Fruit fly (Drosophila melanogaster) whole organism, embryonic: ENCODE data around the gene CG14252.
A peak's percentile ranks its signal among the peaks of the same experiment; 100 is the strongest.

Experiments
- C15 ChIP-seq: fragments of 200-800 bp; sonication (Bioruptor generic); IDR thresholded peaks from 3 replicates; pipeline ENCODE4 v1.3.6; 2022; ENCODE audit warnings: missing biosample characterization, missing genetic modification characterization
- CG10321 ChIP-seq: fragments of 200-800 bp; sonication (Bioruptor generic); IDR thresholded peaks from 2 replicates; pipeline ENCODE4 v1.3.6; 2022; ENCODE audit warnings: missing biosample characterization, missing genetic modification characterization
- CG11085 ChIP-seq: fragments of 200-800 bp; sonication (Bioruptor generic); IDR thresholded peaks from 2 replicates; pipeline ENCODE4 v1.3.6; 2022; ENCODE audit warnings: missing biosample characterization, missing genetic modification characterization
- CG11504 ChIP-seq: fragments of 200-800 bp; sonication (Bioruptor generic); optimal IDR thresholded peaks from 3 replicates; lab custom pipeline; 2019; ENCODE audit warnings: missing biosample characterization, mild to moderate bottlenecking, missing genetic modification characterization, moderate library complexity
- CG12299 ChIP-seq: fragments of 200-800 bp; sonication (Bioruptor generic); optimal IDR thresholded peaks from 2 replicates; lab custom pipeline; 2018; ENCODE audit warnings: missing biosample characterization, mild to moderate bottlenecking, missing genetic modification characterization
- CG1233 ChIP-seq: fragments of 200-800 bp; sonication (Bioruptor generic); optimal IDR thresholded peaks from 4 replicates; lab custom pipeline; 2018; ENCODE audit warnings: missing biosample characterization, mild to moderate bottlenecking, missing genetic modification characterization
- CG13624 ChIP-seq: fragments of 200-800 bp; sonication (Bioruptor generic); optimal IDR thresholded peaks from 2 replicates; lab custom pipeline; 2016; ENCODE audit warnings: missing biosample characterization, missing genetic modification characterization
- CG1602 ChIP-seq: fragments of 200-800 bp; sonication (Bioruptor generic); optimal IDR thresholded peaks from 3 replicates; lab custom pipeline; 2016; ENCODE audit warnings: missing biosample characterization, missing genetic modification characterization
- CG16813 ChIP-seq: fragments of 200-800 bp; sonication (Bioruptor generic); IDR thresholded peaks from 3 replicates; pipeline ENCODE4 v1.3.6; 2022; ENCODE audit warnings: missing biosample characterization, missing genetic modification characterization; ENCODE audit not compliant: partially characterized antibody
- CG2678 ChIP-seq: fragments of 200-800 bp; sonication (Bioruptor generic); optimal IDR thresholded peaks from 3 replicates; lab custom pipeline; 2019; ENCODE audit warnings: missing biosample characterization, mild to moderate bottlenecking, missing genetic modification characterization, moderate library complexity
- CG30403 ChIP-seq: fragments of 200-800 bp; sonication (Bioruptor generic); optimal IDR thresholded peaks from 3 replicates; lab custom pipeline; 2016; ENCODE audit warnings: missing biosample characterization, missing genetic modification characterization
- CG31388 ChIP-seq: fragments of 200-800 bp; sonication (Bioruptor generic); optimal IDR thresholded peaks from 2 replicates; lab custom pipeline; 2016; ENCODE audit warnings: missing biosample characterization, missing genetic modification characterization
- CG3163 ChIP-seq: fragments of 200-800 bp; sonication (Bioruptor generic); optimal IDR thresholded peaks from 3 replicates; lab custom pipeline; 2016; ENCODE audit warnings: missing biosample characterization, missing genetic modification characterization
- CG32772 ChIP-seq: fragments of 200-800 bp; sonication (Bioruptor generic); IDR thresholded peaks from 2 replicates; pipeline ENCODE4 v1.3.6; 2022; ENCODE audit warnings: missing biosample characterization, missing genetic modification characterization
- CG4282 ChIP-seq: fragments of 200-800 bp; sonication (Bioruptor generic); optimal IDR thresholded peaks from 2 replicates; lab custom pipeline; 2016; ENCODE audit warnings: missing biosample characterization, missing genetic modification characterization
- CG6175 ChIP-seq: fragments of 200-800 bp; sonication (Bioruptor generic); IDR thresholded peaks from 3 replicates; pipeline ENCODE4 v1.3.6; 2022; ENCODE audit warnings: missing biosample characterization, missing genetic modification characterization
- CG7372 ChIP-seq: fragments of 200-800 bp; sonication (Bioruptor generic); IDR thresholded peaks from 2 replicates; pipeline ENCODE4 v1.3.6; 2022; ENCODE audit warnings: missing biosample characterization, missing genetic modification characterization
- CTCF ChIP-seq: fragments of 200-800 bp; sonication (Bioruptor generic); optimal IDR thresholded peaks from 2 replicates; lab custom pipeline; 2017; ENCODE audit warnings: missing biosample characterization, mild to moderate bottlenecking, missing genetic modification characterization, moderate library complexity
- D ChIP-seq, 2 experiments: fragments of 200-800 bp in 1 of 2; fragments of >200 bp in 1 of 2; sonication (Bioruptor generic) in 1 of 2; optimal IDR thresholded peaks; 2 replicates in 1 of 2; 3 replicates in 1 of 2; lab custom pipeline; 2017; ENCODE audit warnings: mild to moderate bottlenecking in 1 of 2, missing biosample characterization in 1 of 2, missing genetic modification characterization in 1 of 2, missing genetic modification reagents in 1 of 2
- Dek ChIP-seq: fragments of 200-800 bp; sonication (Bioruptor generic); optimal IDR thresholded peaks from 3 replicates; lab custom pipeline; 2019; ENCODE audit warnings: missing biosample characterization, mild to moderate bottlenecking, missing genetic modification characterization, moderate library complexity
- Dll ChIP-seq: fragments of 200-800 bp; sonication (Bioruptor generic); IDR thresholded peaks from 4 replicates; pipeline ENCODE4 v1.3.6; 2022; ENCODE audit warnings: missing biosample characterization, missing genetic modification characterization; ENCODE audit not compliant: partially characterized antibody
- Ets97D ChIP-seq: fragments of 200-800 bp; sonication (Bioruptor generic); optimal IDR thresholded peaks from 3 replicates; lab custom pipeline; 2016; ENCODE audit warnings: missing biosample characterization, missing genetic modification characterization
- Lpt ChIP-seq: fragments of >200 bp; optimal IDR thresholded peaks from 2 replicates; lab custom pipeline; 2018; ENCODE audit warnings: missing biosample characterization, missing genetic modification characterization
- MTF-1 ChIP-seq: fragments of 200-800 bp; sonication (Bioruptor generic); optimal IDR thresholded peaks from 2 replicates; lab custom pipeline; 2018; ENCODE audit warnings: missing biosample characterization, mild to moderate bottlenecking, missing genetic modification characterization, borderline replicate concordance
- Meics ChIP-seq: fragments of 200-800 bp; sonication (Bioruptor generic); optimal IDR thresholded peaks from 2 replicates; lab custom pipeline; 2017; ENCODE audit warnings: missing biosample characterization, mild to moderate bottlenecking, missing genetic modification characterization
- Oaz ChIP-seq: fragments of 200-800 bp; sonication (Bioruptor generic); IDR thresholded peaks from 2 replicates; pipeline ENCODE4 v1.3.6; 2022; ENCODE audit warnings: missing biosample characterization, missing genetic modification characterization
- Oli ChIP-seq: fragments of 200-800 bp; sonication (Bioruptor generic); optimal IDR thresholded peaks from 2 replicates; lab custom pipeline; 2018; ENCODE audit warnings: missing biosample characterization, mild to moderate bottlenecking, missing genetic modification characterization, moderate library complexity
- Pdp1 ChIP-seq, 2 experiments: fragments of 200-800 bp; sonication (Bioruptor generic); optimal IDR thresholded peaks; 3 replicates each; lab custom pipeline; 2016; ENCODE audit warnings: missing biosample characterization in 2 of 2, missing genetic modification characterization in 2 of 2, mild to moderate bottlenecking in 1 of 2, moderate library complexity in 1 of 2
- Rx ChIP-seq: fragments of 200-800 bp; sonication (Bioruptor generic); IDR thresholded peaks from 2 replicates; pipeline ENCODE4 v1.3.6; 2022; ENCODE audit warnings: missing biosample characterization, missing genetic modification characterization
- Ssrp ChIP-seq: fragments of 200-800 bp; sonication (Bioruptor generic); optimal IDR thresholded peaks from 2 replicates; lab custom pipeline; 2018; ENCODE audit warnings: missing biosample characterization, mild to moderate bottlenecking, missing genetic modification characterization, moderate library complexity
- Tbp ChIP-seq: fragments of >200 bp; optimal IDR thresholded peaks from 2 replicates; lab custom pipeline; 2018; ENCODE audit warnings: missing biosample characterization, missing genetic modification characterization
- Vsx1 ChIP-seq: fragments of 200-800 bp; sonication (Bioruptor generic); optimal IDR thresholded peaks from 2 replicates; lab custom pipeline; 2017; ENCODE audit warnings: missing biosample characterization, mild to moderate bottlenecking, missing genetic modification characterization, missing genetic modification reagents
- az2 ChIP-seq: fragments of 200-800 bp; sonication (Bioruptor generic); optimal IDR thresholded peaks from 3 replicates; lab custom pipeline; 2016; ENCODE audit warnings: missing biosample characterization, missing genetic modification characterization
- bcd ChIP-seq: fragments of 200-800 bp; sonication (Bioruptor generic); optimal IDR thresholded peaks from 2 replicates; lab custom pipeline; 2017; ENCODE audit warnings: missing biosample characterization, mild to moderate bottlenecking, missing genetic modification characterization
- cad ChIP-seq: fragments of >200 bp; optimal IDR thresholded peaks from 2 replicates; lab custom pipeline; 2017; ENCODE audit warnings: missing biosample characterization, missing genetic modification characterization
- crc ChIP-seq: fragments of 200-800 bp; sonication (Bioruptor generic); optimal IDR thresholded peaks from 2 replicates; lab custom pipeline; 2016; ENCODE audit warnings: missing biosample characterization, missing genetic modification characterization
- cwo ChIP-seq: fragments of 200-800 bp; sonication (Bioruptor generic); optimal IDR thresholded peaks from 3 replicates; lab custom pipeline; 2017; ENCODE audit warnings: missing biosample characterization, missing genetic modification characterization, mild to moderate bottlenecking, moderate library complexity, missing genetic modification reagents
- dan ChIP-seq: fragments of 200-800 bp; sonication (Bioruptor generic); IDR thresholded peaks from 2 replicates; pipeline ENCODE4 v1.3.6; 2022; ENCODE audit warnings: missing biosample characterization, missing genetic modification characterization
- dati ChIP-seq: fragments of 200-800 bp; sonication (Bioruptor generic); IDR thresholded peaks from 2 replicates; pipeline ENCODE4 v1.3.6; 2022; ENCODE audit warnings: missing biosample characterization, missing genetic modification characterization
- dimm ChIP-seq: fragments of 200-800 bp; sonication (Bioruptor generic); IDR thresholded peaks from 2 replicates; pipeline ENCODE4 v1.3.6; 2022; ENCODE audit warnings: missing biosample characterization, missing genetic modification characterization
- dm ChIP-seq: fragments of 200-800 bp; sonication (Bioruptor generic); optimal IDR thresholded peaks from 3 replicates; lab custom pipeline; 2016; ENCODE audit warnings: missing biosample characterization, missing genetic modification characterization
- eve ChIP-seq, 2 experiments: fragments of >200 bp; optimal IDR thresholded peaks; 2 replicates each; lab custom pipeline; 2017; ENCODE audit warnings: missing biosample characterization in 2 of 2, missing genetic modification characterization in 2 of 2
- gro ChIP-seq: fragments of 200-800 bp; sonication (Bioruptor generic); optimal IDR thresholded peaks from 2 replicates; lab custom pipeline; 2016; ENCODE audit warnings: missing biosample characterization, missing genetic modification characterization
- jigr1 ChIP-seq: fragments of 200-800 bp; sonication (Bioruptor generic); IDR thresholded peaks from 3 replicates; pipeline ENCODE4 v1.3.6; 2022; ENCODE audit warnings: missing biosample characterization, missing genetic modification characterization
- kah ChIP-seq: fragments of 200-800 bp; sonication (Bioruptor generic); optimal IDR thresholded peaks from 2 replicates; lab custom pipeline; 2018; ENCODE audit warnings: missing biosample characterization, mild to moderate bottlenecking, missing genetic modification characterization
- klu ChIP-seq: fragments of 200-800 bp; sonication (Bioruptor generic); IDR thresholded peaks from 2 replicates; pipeline ENCODE4 v1.3.6; 2022; ENCODE audit warnings: missing biosample characterization, missing genetic modification characterization
- lmd ChIP-seq: fragments of 200-800 bp; sonication (Bioruptor generic); IDR thresholded peaks from 2 replicates; pipeline ENCODE4 v1.3.6; 2022; ENCODE audit warnings: missing biosample characterization, missing genetic modification characterization
- nau ChIP-seq: fragments of 200-800 bp; sonication (Bioruptor generic); optimal IDR thresholded peaks from 3 replicates; lab custom pipeline; 2017; ENCODE audit warnings: missing biosample characterization, mild to moderate bottlenecking, missing genetic modification characterization, missing genetic modification reagents
- pita ChIP-seq: fragments of 200-800 bp; sonication (Bioruptor generic); optimal IDR thresholded peaks from 2 replicates; lab custom pipeline; 2017; ENCODE audit warnings: missing biosample characterization, mild to moderate bottlenecking, missing genetic modification characterization
- trh ChIP-seq: fragments of 200-800 bp; sonication (Bioruptor generic); optimal IDR thresholded peaks from 2 replicates; lab custom pipeline; 2016; ENCODE audit warnings: missing biosample characterization, missing genetic modification characterization
- tx ChIP-seq: fragments of 200-800 bp; sonication (Bioruptor generic); optimal IDR thresholded peaks from 2 replicates; lab custom pipeline; 2016; ENCODE audit warnings: missing biosample characterization, missing genetic modification characterization
- wek ChIP-seq: fragments of 200-800 bp; sonication (Bioruptor generic); optimal IDR thresholded peaks from 3 replicates; lab custom pipeline; 2018; ENCODE audit warnings: missing biosample characterization, mild to moderate bottlenecking, missing genetic modification characterization, moderate library complexity

Gene CG14252

dm6 chr3R:26956376-26957062 is 11.2 kb downstream of the CG14252 start (continued):
- TF ChIP-seq CG30403 (GFP tag; lab: Kevin White, UChicago) (no peak), crc (GFP tag; lab: Kevin White, UChicago) (no peak), Oaz (no peak), jigr1 (GFP tag; lab: Robert Waterston, UW) (no peak), CG16813 (GFP tag; lab: Robert Waterston, UW) (no peak), Dek (tag; lab: Kevin White, UChicago) (no peak), Meics (GFP tag; lab: Kevin White, UChicago) (no peak), klu (GFP tag; lab: Robert Waterston, UW) (no peak), D (optimal IDR thresholded peaks at IDR 0.05; lab: Kevin White, UChicago) (no peak), D (GFP tag; optimal IDR thresholded peaks at IDR 0.05; lab: Kevin White, UChicago) (no peak), nau (no peak), gro (GFP tag; lab: Kevin White, UChicago) (no peak), CG31388 (GFP tag; lab: Kevin White, UChicago) (no peak), dan (no peak), dm (GFP tag; lab: Kevin White, UChicago) (no peak), MTF-1 (GFP tag; lab: Kevin White, UChicago) (no peak), Rx (GFP tag; lab: Robert Waterston, UW) (no peak), Lpt (GFP tag; lab: Kevin White, UChicago) (no peak), dimm (GFP tag; lab: Robert Waterston, UW) (no peak), CG32772 (GFP tag; lab: Robert Waterston, UW) (no peak), wek (GFP tag; lab: Kevin White, UChicago) (peak; percentile 9), Pdp1 (GFP tag; optimal IDR thresholded peaks at IDR 0.05; lab: Kevin White, UChicago) (no peak), CG11504 (tag; lab: Kevin White, UChicago) (peak; percentile 16), eve (GFP tag; optimal IDR thresholded peaks at IDR 0.05; lab: Kevin White, UChicago) (no peak), cwo (no peak), CG6175 (GFP tag; lab: Robert Waterston, UW) (no peak), CG1233 (GFP tag; lab: Kevin White, UChicago) (peak; percentile 21), Tbp (GFP tag; lab: Kevin White, UChicago) (no peak), pita (GFP tag; lab: Kevin White, UChicago) (no peak), CG10321 (GFP tag; lab: Robert Waterston, UW) (no peak), lmd (no peak), C15 (no peak), cad (no peak), Oli (tag; lab: Kevin White, UChicago) (no peak), trh (GFP tag; lab: Kevin White, UChicago) (no peak), Dll (GFP tag; lab: Robert Waterston, UW) (no peak), CTCF (GFP tag; lab: Kevin White, UChicago) (peak; percentile 88), dati (GFP tag; lab: Robert Waterston, UW) (no peak), CG12299 (tag; lab: Kevin White, UChicago) (no peak), az2 (no peak), CG4282 (no peak), CG13624 (GFP tag; lab: Kevin White, UChicago) (no peak), CG2678 (tag; lab: Kevin White, UChicago) (no peak), tx (GFP tag; lab: Kevin White, UChicago) (no peak), CG11085 (GFP tag; lab: Robert Waterston, UW) (no peak), CG1602 (no peak), kah (GFP tag; lab: Kevin White, UChicago) (no peak), Ets97D (GFP tag; lab: Kevin White, UChicago) (peak; percentile 69), CG3163 (GFP tag; lab: Kevin White, UChicago) (no peak), Vsx1 (GFP tag; lab: Kevin White, UChicago) (no peak), bcd (no peak), Ssrp (tag; lab: Kevin White, UChicago) (no peak), CG7372 (GFP tag; lab: Robert Waterston, UW) (no peak)
